Fruit fly (Drosophila melanogaster) whole organism, prepupa: ENCODE measurements around the gene CG31775.

Source experiments
- CG10631 ChIP-seq: fragments of 200-800 bp; sonication (Bioruptor generic); optimal IDR thresholded peaks from 2 replicates; lab custom pipeline; 2016; ENCODE audit warnings: missing biosample characterization, missing genetic modification characterization
- CG11294 ChIP-seq: fragments of 200-800 bp; sonication (Bioruptor generic); IDR thresholded peaks from 2 replicates; pipeline ENCODE4 v1.3.6; 2022; ENCODE audit warnings: missing biosample characterization, missing genetic modification characterization
- CG15336 ChIP-seq: fragments of 200-800 bp; sonication (Bioruptor generic); IDR thresholded peaks from 2 replicates; pipeline ENCODE4 v1.3.6; 2022; ENCODE audit warnings: missing biosample characterization, missing genetic modification characterization
- CG16779 ChIP-seq: fragments of 200-800 bp; sonication (Bioruptor generic); optimal IDR thresholded peaks from 3 replicates; lab custom pipeline; 2017; ENCODE audit warnings: missing biosample characterization, mild to moderate bottlenecking, missing genetic modification characterization
- CG3032 ChIP-seq: fragments of 200-800 bp; optimal IDR thresholded peaks from 2 replicates; lab custom pipeline; 2019; ENCODE audit warnings: missing biosample characterization, mild to moderate bottlenecking, missing genetic modification characterization, moderate library complexity
- CG31627 ChIP-seq: fragments of 200-800 bp; sonication (Bioruptor generic); optimal IDR thresholded peaks from 3 replicates; lab custom pipeline; 2016; ENCODE audit warnings: missing biosample characterization, missing genetic modification characterization
- CG32006 ChIP-seq: fragments of 200-800 bp; sonication (Bioruptor generic); optimal IDR thresholded peaks from 3 replicates; lab custom pipeline; 2017; ENCODE audit warnings: missing biosample characterization, mild to moderate bottlenecking, missing genetic modification characterization
- CG3919 ChIP-seq: fragments of 200-800 bp; sonication (Bioruptor generic); optimal IDR thresholded peaks from 3 replicates; lab custom pipeline; 2016; ENCODE audit warnings: missing biosample characterization, missing genetic modification characterization
- CG4318 ChIP-seq: fragments of 200-800 bp; sonication (Bioruptor generic); optimal IDR thresholded peaks from 3 replicates; lab custom pipeline; 2017; ENCODE audit warnings: missing biosample characterization, mild to moderate bottlenecking, missing genetic modification characterization
- CG6163 ChIP-seq: fragments of 200-800 bp; sonication (Bioruptor generic); IDR thresholded peaks from 3 replicates; pipeline ENCODE4 v1.3.6; 2022; ENCODE audit warnings: missing biosample characterization, missing genetic modification characterization
- CG6276 ChIP-seq: fragments of 200-800 bp; sonication (Bioruptor generic); optimal IDR thresholded peaks from 2 replicates; lab custom pipeline; 2017; ENCODE audit warnings: missing biosample characterization, mild to moderate bottlenecking, missing genetic modification characterization
- CG6792 ChIP-seq: fragments of 200-800 bp; sonication (Bioruptor generic); optimal IDR thresholded peaks from 3 replicates; lab custom pipeline; 2016; ENCODE audit warnings: missing biosample characterization, missing genetic modification characterization
- CG6808 ChIP-seq: fragments of 200-800 bp; sonication (Bioruptor generic); optimal IDR thresholded peaks from 3 replicates; lab custom pipeline; 2017; ENCODE audit warnings: missing biosample characterization, missing genetic modification characterization, mild to moderate bottlenecking, moderate library complexity, missing genetic modification reagents
- CG6854 ChIP-seq: fragments of 200-800 bp; sonication (Bioruptor generic); optimal IDR thresholded peaks from 2 replicates; lab custom pipeline; 2017; ENCODE audit warnings: missing biosample characterization, mild to moderate bottlenecking, missing genetic modification characterization
- CG8119 ChIP-seq: fragments of 200-800 bp; sonication (Bioruptor generic); IDR thresholded peaks from 3 replicates; pipeline ENCODE4 v1.3.6; 2022; ENCODE audit warnings: missing biosample characterization, missing genetic modification characterization
- CG8319 ChIP-seq: fragments of 200-800 bp; sonication (Bioruptor generic); optimal IDR thresholded peaks from 3 replicates; lab custom pipeline; 2016; ENCODE audit warnings: missing biosample characterization, missing genetic modification characterization
- CG8632 ChIP-seq: fragments of 200-800 bp; sonication (Bioruptor generic); optimal IDR thresholded peaks from 3 replicates; lab custom pipeline; 2016; ENCODE audit warnings: missing biosample characterization, missing genetic modification characterization
- CG9139 ChIP-seq: fragments of 200-800 bp; sonication (Bioruptor generic); optimal IDR thresholded peaks from 3 replicates; lab custom pipeline; 2017; ENCODE audit warnings: missing biosample characterization, mild to moderate bottlenecking, missing genetic modification characterization
- Eip78C ChIP-seq: fragments of 200-800 bp; sonication (Bioruptor generic); peaks from one replicate; lab custom pipeline; 2016; ENCODE audit warnings: missing biosample characterization, missing genetic modification characterization
- Eip93F ChIP-seq: fragments of 200-800 bp; sonication (Bioruptor generic); optimal IDR thresholded peaks from 2 replicates; lab custom pipeline; 2016; ENCODE audit warnings: missing biosample characterization, mild to moderate bottlenecking, missing genetic modification characterization
- Ets96B ChIP-seq: fragments of 200-800 bp; optimal IDR thresholded peaks from 2 replicates; lab custom pipeline; 2019; ENCODE audit warnings: missing biosample characterization, mild to moderate bottlenecking, missing genetic modification characterization, moderate library complexity
- Hr39 ChIP-seq: fragments of 200-800 bp; sonication (Bioruptor generic); optimal IDR thresholded peaks from 2 replicates; lab custom pipeline; 2016; ENCODE audit warnings: missing biosample characterization, missing genetic modification characterization
- Hr4 ChIP-seq: fragments of 200-800 bp; sonication (Bioruptor generic); optimal IDR thresholded peaks from 3 replicates; lab custom pipeline; 2016; ENCODE audit warnings: missing biosample characterization, missing genetic modification characterization
- Lpt ChIP-seq: fragments of 200-800 bp; sonication (Bioruptor generic); optimal IDR thresholded peaks from 3 replicates; lab custom pipeline; 2016; ENCODE audit warnings: missing biosample characterization, missing genetic modification characterization
- Met ChIP-seq: fragments of 200-800 bp; sonication (Bioruptor generic); optimal IDR thresholded peaks from 3 replicates; lab custom pipeline; 2016; ENCODE audit warnings: missing biosample characterization, missing genetic modification characterization
- OdsH ChIP-seq: fragments of 200-800 bp; sonication (Bioruptor generic); optimal IDR thresholded peaks from 3 replicates; lab custom pipeline; 2016; ENCODE audit warnings: missing biosample characterization, missing genetic modification characterization
- Smox ChIP-seq: fragments of 200-800 bp; sonication (Bioruptor generic); optimal IDR thresholded peaks from 3 replicates; lab custom pipeline; 2016; ENCODE audit warnings: missing biosample characterization, missing genetic modification characterization
- achi ChIP-seq: fragments of 200-800 bp; sonication (Bioruptor generic); optimal IDR thresholded peaks from 3 replicates; lab custom pipeline; 2016; ENCODE audit warnings: missing biosample characterization, missing genetic modification characterization
- acj6 ChIP-seq: fragments of 200-800 bp; sonication (Bioruptor generic); optimal IDR thresholded peaks from 3 replicates; lab custom pipeline; 2016; ENCODE audit warnings: missing biosample characterization, missing genetic modification characterization
- dac ChIP-seq: fragments of 200-800 bp; sonication (Bioruptor generic); optimal IDR thresholded peaks from 2 replicates; lab custom pipeline; 2017; ENCODE audit warnings: missing biosample characterization, mild to moderate bottlenecking, missing genetic modification characterization
- dsx ChIP-seq: fragments of 200-800 bp; optimal IDR thresholded peaks from 3 replicates; lab custom pipeline; 2019; ENCODE audit warnings: missing biosample characterization, mild to moderate bottlenecking, missing genetic modification characterization, moderate library complexity; ENCODE audit not compliant: poor library complexity, severe bottlenecking
- eg ChIP-seq: fragments of 200-800 bp; sonication (Bioruptor generic); IDR thresholded peaks from 3 replicates; pipeline ENCODE4 v1.3.6; 2022; ENCODE audit warnings: missing biosample characterization, missing genetic modification characterization
- esn ChIP-seq: fragments of 200-800 bp; sonication (Bioruptor generic); optimal IDR thresholded peaks from 2 replicates; lab custom pipeline; 2016; ENCODE audit warnings: missing biosample characterization, mild to moderate bottlenecking, missing genetic modification characterization, moderate library complexity
- fd85E ChIP-seq: fragments of 200-800 bp; sonication (Bioruptor generic); optimal IDR thresholded peaks from 3 replicates; lab custom pipeline; 2016; ENCODE audit warnings: missing biosample characterization, missing genetic modification characterization
- lz ChIP-seq: fragments of 200-800 bp; sonication (Bioruptor generic); optimal IDR thresholded peaks from 3 replicates; lab custom pipeline; 2016; ENCODE audit warnings: missing biosample characterization, missing genetic modification characterization
- net ChIP-seq: fragments of 200-800 bp; sonication (Bioruptor generic); optimal IDR thresholded peaks from 3 replicates; lab custom pipeline; 2016; ENCODE audit warnings: missing biosample characterization, missing genetic modification characterization
- pdm3 ChIP-seq: fragments of 200-800 bp; sonication (Bioruptor generic); optimal IDR thresholded peaks from 3 replicates; lab custom pipeline; 2016; ENCODE audit warnings: missing biosample characterization, missing genetic modification characterization
- salr ChIP-seq, 2 experiments: fragments of 200-800 bp; sonication (Bioruptor generic); optimal IDR thresholded peaks; 3 replicates each; lab custom pipeline; 2016 to 2018; ENCODE audit warnings: missing biosample characterization in 2 of 2, missing genetic modification characterization in 2 of 2, mild to moderate bottlenecking in 1 of 2
- spab ChIP-seq: fragments of 200-800 bp; sonication (Bioruptor generic); optimal IDR thresholded peaks from 2 replicates; lab custom pipeline; 2017; ENCODE audit warnings: missing biosample characterization, mild to moderate bottlenecking, missing genetic modification characterization, missing genetic modification reagents
- svp ChIP-seq: fragments of 200-800 bp; sonication (Bioruptor generic); peaks from one replicate; lab custom pipeline; 2016; ENCODE audit warnings: missing biosample characterization, missing genetic modification characterization

The CG31775 gene

dm6 chr2L:14706194-14706593, 31.4 kb downstream of the CG31775 start (continued):
- TF ChIP-seq CG6276 (GFP tag; lab: Kevin White, UChicago), result no peak
- no peak for TF ChIP-seq Ets96B
- TF ChIP-seq lz (GFP tag; lab: Kevin White, UChicago), result peak; percentile 71
- TF ChIP-seq CG9139 (GFP tag; lab: Kevin White, UChicago), result no peak
- no peak for TF ChIP-seq CG6854
- TF ChIP-seq Lpt (GFP tag; lab: Kevin White, UChicago), result no peak
- no peak for TF ChIP-seq CG32006
- no peak for TF ChIP-seq CG3032 (tag; lab: Kevin White, UChicago)
- peak; percentile 29 for TF ChIP-seq acj6 (GFP tag; lab: Kevin White, UChicago)
- TF ChIP-seq spab, result no peak
- TF ChIP-seq CG15336, result no peak
- peak; percentile 83 for TF ChIP-seq Hr39 (GFP tag; lab: Kevin White, UChicago)
- TF ChIP-seq net (GFP tag; lab: Kevin White, UChicago), result no peak
- TF ChIP-seq CG11294 (GFP tag; lab: Robert Waterston, UW), result 0 out of 2 replicates have a peak, but pooled peaks have one; percentile 22
- no peak for TF ChIP-seq fd85E (GFP tag; lab: Kevin White, UChicago)
- peak; percentile 42 for TF ChIP-seq CG8319
- peak; percentile 71 for TF ChIP-seq Met (GFP tag; lab: Kevin White, UChicago)
- TF ChIP-seq Eip93F, result no peak
- TF ChIP-seq Eip78C (GFP tag; lab: Kevin White, UChicago), result peak; percentile 90
- no peak for TF ChIP-seq CG6808
- TF ChIP-seq CG16779, result no peak
- TF ChIP-seq CG31627 (GFP tag; lab: Kevin White, UChicago), result peak; percentile 79
- TF ChIP-seq Smox (GFP tag; lab: Kevin White, UChicago), result peak; percentile 34

dm6 chr2L:14701495-14701894, 36.1 kb downstream of the CG31775 start:
- peak; percentile 23 for TF ChIP-seq CG6792
- peak; percentile 45 for TF ChIP-seq net (GFP tag; lab: Kevin White, UChicago)
- TF ChIP-seq CG3919, result peak; percentile 47
- peak; percentile 72 for TF ChIP-seq Lpt (GFP tag; lab: Kevin White, UChicago)
- peak; percentile 92 for TF ChIP-seq CG8119
- peak in 1 of 2 experiments; percentile 44 for TF ChIP-seq salr (GFP tag; optimal IDR thresholded peaks at IDR 0.05; lab: Kevin White, UChicago)
- TF ChIP-seq Hr4 (GFP tag; lab: Kevin White, UChicago), result peak; percentile 93
- TF ChIP-seq spab, result no peak
- TF ChIP-seq svp, result peak; percentile 21
- no peak for TF ChIP-seq CG8319
- peak; percentile 92 for TF ChIP-seq CG15336
- TF ChIP-seq Eip78C (GFP tag; lab: Kevin White, UChicago), result peak; percentile 90
- peak; percentile 23 for TF ChIP-seq CG6276 (GFP tag; lab: Kevin White, UChicago)
- TF ChIP-seq CG6808, result no peak
- TF ChIP-seq achi (GFP tag; lab: Kevin White, UChicago), result peak; percentile 55
- TF ChIP-seq CG9139 (GFP tag; lab: Kevin White, UChicago), result no peak
- peak; percentile 84 for TF ChIP-seq CG6163 (GFP tag; lab: Robert Waterston, UW)
- TF ChIP-seq CG10631 (GFP tag; lab: Kevin White, UChicago), result peak; percentile 39
- peak; percentile 82 for TF ChIP-seq dac (GFP tag; lab: Kevin White, UChicago)
- peak; percentile 72 for TF ChIP-seq OdsH (GFP tag; lab: Kevin White, UChicago)
- TF ChIP-seq CG32006, result peak; percentile 94
- no peak for TF ChIP-seq CG6854
- no peak for TF ChIP-seq fd85E (GFP tag; lab: Kevin White, UChicago)
- no peak for TF ChIP-seq esn (GFP tag; lab: Kevin White, UChicago)
- TF ChIP-seq CG4318, result peak; percentile 89
- peak; percentile 43 for TF ChIP-seq pdm3 (GFP tag; lab: Kevin White, UChicago)
- TF ChIP-seq dsx (GFP tag; lab: Kevin White, UChicago), result no peak
- no peak for TF ChIP-seq CG8632 (GFP tag; lab: Kevin White, UChicago)
- no peak for TF ChIP-seq Ets96B
- TF ChIP-seq acj6 (GFP tag; lab: Kevin White, UChicago), result peak; percentile 28
- TF ChIP-seq eg (GFP tag; lab: Robert Waterston, UW), result peak; percentile 73
